Fruit fly (Drosophila melanogaster): ENCODE measurements around the gene Tl.

The Tl gene

dm6 chr3R:26791839-26792238, 7.0 kb upstream of the Tl start:
- TF ChIP-seq row (GFP tag; IDR thresholded peaks at IDR 0.05) (0 out of 3 replicates have a peak, but pooled peaks have one; percentile 10), CG14667 (GFP tag; IDR thresholded peaks at IDR 0.05) (no peak), zen (tag; optimal IDR thresholded peaks at IDR 0.05) (peak; percentile 61), twi (tag; optimal IDR thresholded peaks at IDR 0.05) (peak; percentile 53), sens (GFP tag) (peak; percentile 71), cad (GFP tag; optimal IDR thresholded peaks at IDR 0.05) (peak; percentile 42)

DNA sequence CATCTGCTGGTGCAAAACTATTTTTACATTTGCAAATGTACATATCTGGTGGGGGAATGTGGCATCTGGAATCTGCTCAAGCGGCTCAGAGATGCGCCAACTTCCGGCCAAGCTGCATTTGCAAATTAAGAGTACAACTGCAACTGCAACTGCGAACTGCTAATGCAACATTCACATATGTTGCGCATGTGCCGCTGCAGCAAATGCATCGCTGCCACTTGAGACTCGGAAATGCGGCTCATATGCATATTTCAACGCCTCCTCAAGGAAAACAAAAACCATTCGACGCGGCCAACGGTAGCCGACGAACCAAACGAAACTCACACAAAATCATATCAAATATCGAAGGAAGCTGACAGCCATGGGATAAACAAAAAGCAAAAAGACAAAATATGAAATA, 3.5 kb upstream of the Tl start:
- TF ChIP-seq CG12942 (GFP tag; optimal IDR thresholded peaks at IDR 0.05) (no peak), gt (GFP tag; IDR thresholded peaks at IDR 0.05) (no peak), twi (tag; optimal IDR thresholded peaks at IDR 0.05) (peak; percentile 98), sqz (GFP tag; optimal IDR thresholded peaks at IDR 0.05) (no peak), sd (tag; optimal IDR thresholded peaks at IDR 0.05) (no peak), tgo (GFP tag; IDR thresholded peaks at IDR 0.05) (no peak), CG4360 (GFP tag; IDR thresholded peaks at IDR 0.05) (0 out of 2 replicates have a peak, but pooled peaks have one; percentile 19)

dm6 chr3R:26796529-26797121, 2.2 kb upstream of the Tl start:
- TF ChIP-seq CG11504 (tag; optimal IDR thresholded peaks at IDR 0.05): no peak
- TF ChIP-seq sqz (GFP tag; optimal IDR thresholded peaks at IDR 0.05): peak; percentile 52
- peak; percentile 98 for TF ChIP-seq kni (GFP tag; optimal IDR thresholded peaks at IDR 0.05)
- peak; percentile 68 for TF ChIP-seq Med (GFP tag)
- TF ChIP-seq CG33213 (GFP tag; optimal IDR thresholded peaks at IDR 0.05): no peak
- TF ChIP-seq CG8765 (GFP tag; IDR thresholded peaks at IDR 0.05): no peak
- no peak for TF ChIP-seq CG13424 (tag; optimal IDR thresholded peaks at IDR 0.05)
- peak; percentile 23 for TF ChIP-seq CG8281 (tag; optimal IDR thresholded peaks at IDR 0.05)
- peak; percentile 57 for TF ChIP-seq CG15696 (tag; optimal IDR thresholded peaks at IDR 0.05)
- peak in 1 of 2 experiments; percentile 85 for TF ChIP-seq tll (GFP tag; optimal IDR thresholded peaks at IDR 0.05)
- peak; percentile 54 for TF ChIP-seq hth (optimal IDR thresholded peaks at IDR 0.05)
- peak; percentile 14 for TF ChIP-seq CG14710 (tag; optimal IDR thresholded peaks at IDR 0.05)
- TF ChIP-seq CG8924 (tag; optimal IDR thresholded peaks at IDR 0.05): peak; percentile 11
- no peak for TF ChIP-seq otp (GFP tag; IDR thresholded peaks at IDR 0.05)
- 0 out of 3 replicates have a peak, but pooled peaks have one; percentile 20 for TF ChIP-seq zfh1 (GFP tag; IDR thresholded peaks at IDR 0.05)
- no peak for TF ChIP-seq Stat92E (GFP tag; optimal IDR thresholded peaks at IDR 0.05)
- peak; percentile 6 for TF ChIP-seq CG12391 (tag; optimal IDR thresholded peaks at IDR 0.05)
- TF ChIP-seq Awh (GFP tag; IDR thresholded peaks at IDR 0.05): peak; percentile 51; the same call in 1 of the 2 replicates
- TF ChIP-seq CG2202 (tag; optimal IDR thresholded peaks at IDR 0.05): peak; percentile 28
- peak; percentile 66 for TF ChIP-seq cg (GFP tag; optimal IDR thresholded peaks at IDR 0.05)
- no peak for TF ChIP-seq Trl (optimal IDR thresholded peaks at IDR 0.05)
- TF ChIP-seq Trl (GFP tag; optimal IDR thresholded peaks at IDR 0.05): peak; percentile 6
- peak; percentile 92 for TF ChIP-seq abd-A (tag; optimal IDR thresholded peaks at IDR 0.05)
- TF ChIP-seq CG4360 (GFP tag; IDR thresholded peaks at IDR 0.05): peak; percentile 96
- peak; percentile 37 for TF ChIP-seq CG33557 (GFP tag; optimal IDR thresholded peaks at IDR 0.05)
- peak; percentile 10 for TF ChIP-seq oc (tag; optimal IDR thresholded peaks at IDR 0.05)
- peak; percentile 13 for TF ChIP-seq Asciz (GFP tag; optimal IDR thresholded peaks at IDR 0.05)
- TF ChIP-seq Nf-YB (GFP tag; optimal IDR thresholded peaks at IDR 0.05): no peak
- peak; percentile 12 for TF ChIP-seq bab2 (GFP tag; optimal IDR thresholded peaks at IDR 0.05)
- peak; percentile 21 for TF ChIP-seq Spps (tag; optimal IDR thresholded peaks at IDR 0.05)
- no peak for TF ChIP-seq MTF-1 (GFP tag; optimal IDR thresholded peaks at IDR 0.05; ENCODE audit: borderline replicate concordance)
- TF ChIP-seq bsh (GFP tag; optimal IDR thresholded peaks at IDR 0.05): peak in 1 of 2 experiments; percentile 12
- peak; percentile 46 for TF ChIP-seq CG6254 (GFP tag; optimal IDR thresholded peaks at IDR 0.05)
- TF ChIP-seq Atf6 (GFP tag; IDR thresholded peaks at IDR 0.05): no peak
- TF ChIP-seq sens (GFP tag): peak; percentile 82
- peak; percentile 42 for TF ChIP-seq Kr (GFP tag; optimal IDR thresholded peaks at IDR 0.05)
- no peak for TF ChIP-seq Poxn (GFP tag; IDR thresholded peaks at IDR 0.05)
